Worm (Caenorhabditis elegans) whole organism, L3 larva: ENCODE measurements around the gene F22B8.7.

Experiments used
- R02D3.7 ChIP-seq: fragments of 150-350 bp; optimal IDR thresholded peaks from 2 replicates; lab custom pipeline; 2014; ENCODE audit warnings: missing biosample characterization, missing genetic modification characterization
- ZK546.5 ChIP-seq: sonication (generic microtip); optimal IDR thresholded peaks from 2 replicates; lab custom pipeline; 2017; ENCODE audit warnings: missing biosample characterization, missing genetic modification characterization
- aly-2 ChIP-seq: fragments of 150-350 bp; optimal IDR thresholded peaks from 2 replicates; lab custom pipeline; 2014; ENCODE audit warnings: missing biosample characterization, missing genetic modification characterization
- ama-1 ChIP-seq: fragments of 150-350 bp; optimal IDR thresholded peaks from 2 replicates; lab custom pipeline; 2018
- ceh-28 ChIP-seq: fragments of 150-350 bp; optimal IDR thresholded peaks from 2 replicates; lab custom pipeline; 2014; ENCODE audit warnings: missing biosample characterization, missing genetic modification reagents, missing genetic modification characterization
- ceh-82 ChIP-seq: fragments of 150-350 bp; optimal IDR thresholded peaks from 2 replicates; lab custom pipeline; 2014; ENCODE audit warnings: missing biosample characterization, missing genetic modification characterization
- ceh-9 ChIP-seq: sonication (generic microtip); optimal IDR thresholded peaks from 2 replicates; lab custom pipeline; 2018; ENCODE audit warnings: missing biosample characterization, missing genetic modification characterization
- daf-12 ChIP-seq: fragments of 150-350 bp; optimal IDR thresholded peaks from 2 replicates; lab custom pipeline; 2014; ENCODE audit warnings: missing biosample characterization, missing genetic modification reagents, missing genetic modification characterization
- elt-2 ChIP-seq: sonication (generic microtip); optimal IDR thresholded peaks from 2 replicates; lab custom pipeline; 2016; ENCODE audit warnings: missing genetic modification reagents, mild to moderate bottlenecking, missing genetic modification characterization, missing compliant biosample characterization
- elt-3 ChIP-seq, 3 experiments: fragments of 150-350 bp in 1 of 3; sonication (generic microtip) in 2 of 3; optimal IDR thresholded peaks; 2 replicates in 2 of 3; 4 replicates in 1 of 3; lab custom pipeline; 2014 to 2017; ENCODE audit warnings: missing biosample characterization in 3 of 3, missing genetic modification characterization in 3 of 3
- eor-1 ChIP-seq, 2 experiments: fragments of 150-350 bp; optimal IDR thresholded peaks; 2 replicates each; lab custom pipeline; 2014 to 2018; ENCODE audit warnings: missing biosample characterization in 2 of 2, missing genetic modification characterization in 2 of 2
- fkh-10 ChIP-seq: sonication (generic microtip); optimal IDR thresholded peaks from 2 replicates; lab custom pipeline; 2017; ENCODE audit warnings: missing biosample characterization, missing genetic modification reagents, missing genetic modification characterization
- fkh-2 ChIP-seq: fragments of 150-350 bp; optimal IDR thresholded peaks from 2 replicates; lab custom pipeline; 2014; ENCODE audit warnings: missing biosample characterization, missing genetic modification reagents, missing genetic modification characterization
- fos-1 ChIP-seq: fragments of 150-350 bp; optimal IDR thresholded peaks from 2 replicates; lab custom pipeline; 2014; ENCODE audit warnings: missing biosample characterization, missing genetic modification characterization
- hmg-11 ChIP-seq: sonication (generic microtip); optimal IDR thresholded peaks from 2 replicates; lab custom pipeline; 2016; ENCODE audit warnings: missing genetic modification characterization, missing compliant biosample characterization
- lin-15B ChIP-seq: fragments of 150-350 bp; optimal IDR thresholded peaks from 2 replicates; lab custom pipeline; 2014; ENCODE audit warnings: missing biosample characterization, missing genetic modification characterization
- lin-39 ChIP-seq: fragments of 150-350 bp; optimal IDR thresholded peaks from 2 replicates; lab custom pipeline; 2018; ENCODE audit warnings: missing biosample characterization, missing genetic modification reagents, missing genetic modification characterization
- lsy-12 ChIP-seq: sonication (generic microtip); optimal IDR thresholded peaks from 2 replicates; lab custom pipeline; 2016; ENCODE audit warnings: mild to moderate bottlenecking, missing genetic modification characterization, missing compliant biosample characterization
- mdl-1 ChIP-seq: fragments of 150-350 bp; optimal IDR thresholded peaks from 2 replicates; lab custom pipeline; 2014; ENCODE audit warnings: missing biosample characterization, missing genetic modification characterization
- nhr-11 ChIP-seq: fragments of 150-350 bp; optimal IDR thresholded peaks from 2 replicates; lab custom pipeline; 2014; ENCODE audit warnings: missing biosample characterization, missing genetic modification characterization
- nhr-12 ChIP-seq: fragments of 150-350 bp; optimal IDR thresholded peaks from 2 replicates; lab custom pipeline; 2014; ENCODE audit warnings: missing biosample characterization, missing genetic modification characterization
- nhr-25 ChIP-seq: sonication (generic microtip); optimal IDR thresholded peaks from 2 replicates; lab custom pipeline; 2017; ENCODE audit warnings: missing biosample characterization, missing genetic modification characterization
- nhr-67 ChIP-seq: fragments of 150-350 bp; optimal IDR thresholded peaks from 2 replicates; lab custom pipeline; 2014; ENCODE audit warnings: missing biosample characterization, missing genetic modification characterization
- nhr-77 ChIP-seq: fragments of 150-350 bp; optimal IDR thresholded peaks from 2 replicates; lab custom pipeline; 2014; ENCODE audit warnings: missing biosample characterization, missing genetic modification characterization
- pha-4 ChIP-seq: fragments of 150-350 bp; optimal IDR thresholded peaks from 2 replicates; lab custom pipeline; 2014; ENCODE audit warnings: missing biosample characterization, missing genetic modification reagents, missing genetic modification characterization
- skn-1 ChIP-seq: fragments of 150-350 bp; optimal IDR thresholded peaks from 2 replicates; lab custom pipeline; 2014; ENCODE audit warnings: missing biosample characterization, missing genetic modification characterization
- snpc-4 ChIP-seq: fragments of 150-350 bp; optimal IDR thresholded peaks from 2 replicates; lab custom pipeline; 2014; ENCODE audit warnings: missing biosample characterization, missing genetic modification characterization
- unc-39 ChIP-seq: sonication (generic microtip); optimal IDR thresholded peaks from 4 replicates; lab custom pipeline; 2017; ENCODE audit warnings: missing biosample characterization, missing genetic modification characterization
- unc-62 ChIP-seq: fragments of 150-350 bp; sonication (generic microtip); optimal IDR thresholded peaks from 4 replicates; lab custom pipeline; 2014; ENCODE audit warnings: missing biosample characterization, missing genetic modification reagents, missing genetic modification characterization
- zag-1 ChIP-seq: fragments of 150-350 bp; optimal IDR thresholded peaks from 2 replicates; lab custom pipeline; 2014; ENCODE audit warnings: missing biosample characterization, missing genetic modification characterization
- ztf-11 ChIP-seq: fragments of 150-350 bp; optimal IDR thresholded peaks from 2 replicates; lab custom pipeline; 2014; ENCODE audit warnings: missing biosample characterization, missing genetic modification characterization

F22B8.7 gene

DNA sequence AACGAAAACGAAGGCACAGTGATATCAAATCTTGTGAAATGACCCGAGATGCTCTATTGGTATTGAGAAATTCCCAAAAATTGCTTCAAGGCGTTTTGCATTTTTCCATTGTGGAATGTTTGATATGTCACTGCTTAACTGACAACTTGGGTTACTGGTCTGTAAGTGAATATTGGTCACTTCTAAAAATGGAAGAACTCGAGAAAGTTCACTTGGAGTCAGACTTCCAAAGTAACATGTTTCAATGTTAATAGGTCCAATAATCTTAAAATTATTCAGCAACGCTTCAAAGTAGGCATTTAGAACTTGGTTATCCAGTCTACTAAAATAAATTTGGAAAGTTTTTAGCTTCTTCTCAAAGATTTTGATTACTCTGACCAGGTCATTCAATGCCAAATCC lies 38.3 kb downstream of the F22B8.7 start, which contains the start of gene fbxa-144:
Gene fbxa-144, minus strand, starts transcription at position 101 of the 400 bp plus-strand sequence.
- TF ChIP-seq lsy-12 (tag; lab: Kevin White, UChicago) = no peak

DNA sequence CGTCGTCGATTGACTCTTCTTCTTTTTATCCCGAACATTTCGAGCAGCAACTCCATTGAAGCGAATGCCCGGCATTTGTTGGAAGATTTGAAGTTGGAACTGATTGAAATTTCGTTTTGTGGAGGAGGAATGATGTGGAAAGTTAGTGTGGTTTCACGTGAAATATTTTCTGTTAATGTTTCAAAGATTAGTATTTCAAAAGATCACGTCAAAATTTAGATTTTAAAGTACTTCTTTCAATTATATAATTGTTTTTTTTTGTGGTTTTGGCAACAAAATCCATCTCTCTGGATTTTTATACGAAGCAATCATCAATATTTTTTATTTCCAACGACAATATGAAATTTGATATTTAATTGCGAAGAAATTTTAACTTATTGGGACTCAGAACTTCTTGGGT lies 42.7 kb downstream of the F22B8.7 start, which contains the start of gene F44G3.7:
Gene F44G3.7, minus strand, starts transcription at position 101 of the 400 bp plus-strand sequence.
- TF ChIP-seq ZK546.5 (tag; lab: Kevin White, UChicago) (no peak), ceh-9 (tag; lab: Kevin White, UChicago) (no peak), fkh-2 (tag; lab: Kevin White, UChicago) (no peak), zag-1 (no peak), ceh-28 (tag; lab: Kevin White, UChicago) (no peak), daf-12 (tag; lab: Kevin White, UChicago) (no peak), elt-2 (tag; lab: Kevin White, UChicago) (no peak), fkh-10 (GFP tag; lab: Kevin White, UChicago) (no peak), unc-39 (no peak), nhr-25 (tag; lab: Kevin White, UChicago) (no peak), fos-1 (tag; lab: Kevin White, UChicago) (no peak), nhr-11 (no peak), ceh-82 (tag; lab: Kevin White, UChicago) (no peak), hmg-11 (tag; lab: Kevin White, UChicago) (no peak)

DNA sequence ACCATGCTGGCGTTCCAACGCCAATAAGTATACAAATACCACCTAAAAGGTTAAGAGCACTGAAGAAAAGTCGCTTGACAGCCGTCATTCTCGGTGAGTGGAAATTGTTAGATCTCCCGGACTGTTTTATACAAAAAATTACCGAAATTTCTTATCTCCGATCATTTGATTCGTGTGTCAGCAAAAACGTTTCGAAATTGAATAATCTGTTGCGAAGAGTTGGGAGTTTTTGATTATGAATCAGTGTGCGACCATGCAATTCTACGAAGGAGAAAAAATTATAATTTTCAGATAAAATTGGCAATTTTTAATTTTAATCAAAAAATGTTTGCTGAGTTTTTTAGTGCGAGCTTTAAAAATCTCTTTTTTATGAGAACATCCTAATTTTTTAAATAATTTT lies 45.1 kb downstream of the F22B8.7 start, which contains the start of gene clc-11:
Gene clc-11, minus strand, starts transcription at position 101 of the 400 bp plus-strand sequence.
- TF ChIP-seq eor-1 (tag; optimal IDR thresholded peaks at IDR 0.05; lab: Kevin White, UChicago) (no peak), aly-2 (tag; lab: Kevin White, UChicago) (no peak), fos-1 (tag; lab: Kevin White, UChicago) (no peak), pha-4 (tag; lab: Kevin White, UChicago) (no peak), hmg-11 (tag; lab: Kevin White, UChicago) (no peak), nhr-67 (tag; lab: Kevin White, UChicago) (no peak), lin-39 (tag; lab: Kevin White, UChicago) (no peak), unc-62 (GFP tag; lab: Kevin White, UChicago) (no peak), ceh-9 (tag; lab: Kevin White, UChicago) (no peak), snpc-4 (tag; lab: Kevin White, UChicago) (no peak), unc-39 (no peak), skn-1 (tag; lab: Kevin White, UChicago) (no peak), nhr-25 (tag; lab: Kevin White, UChicago) (no peak), mdl-1 (tag; lab: Kevin White, UChicago) (no peak), lin-15B (tag; lab: Kevin White, UChicago) (no peak), R02D3.7 (tag; lab: Kevin White, UChicago) (no peak), ztf-11 (tag; lab: Kevin White, UChicago) (no peak), elt-3 (tag; optimal IDR thresholded peaks at IDR 0.05; lab: Kevin White, UChicago) (no peak), ama-1 (lab: Kevin White, UChicago) (no peak), nhr-11 (no peak)

DNA sequence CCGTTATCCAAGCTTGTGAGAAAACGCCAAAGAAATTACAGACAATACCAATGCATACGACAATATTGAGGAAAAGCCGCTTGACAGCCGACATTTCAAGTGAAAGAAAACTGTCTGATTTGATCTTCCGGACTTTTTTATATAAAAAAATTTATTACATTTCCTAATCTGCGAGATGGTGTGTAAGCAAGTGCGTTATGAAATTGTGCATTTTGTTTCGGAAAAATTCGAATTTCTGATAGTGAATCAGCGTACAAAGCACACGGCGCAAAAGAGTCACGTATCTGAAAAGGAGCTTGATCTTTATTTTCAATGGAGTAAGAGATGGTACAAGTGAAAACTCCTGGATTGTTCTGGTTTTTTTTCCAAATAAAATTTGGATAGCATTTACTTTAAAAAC lies 46.7 kb downstream of the F22B8.7 start, which contains the start of gene clc-32:
Gene clc-32, minus strand, starts transcription at position 101 of the 400 bp plus-strand sequence.
- TF ChIP-seq fkh-2 (tag; lab: Kevin White, UChicago) = no peak
- no peak for TF ChIP-seq nhr-77 (tag; lab: Kevin White, UChicago)
- TF ChIP-seq pha-4 (tag; lab: Kevin White, UChicago) = no peak
- TF ChIP-seq ZK546.5 (tag; lab: Kevin White, UChicago) = no peak
- TF ChIP-seq unc-62 (GFP tag; lab: Kevin White, UChicago) = no peak

DNA sequence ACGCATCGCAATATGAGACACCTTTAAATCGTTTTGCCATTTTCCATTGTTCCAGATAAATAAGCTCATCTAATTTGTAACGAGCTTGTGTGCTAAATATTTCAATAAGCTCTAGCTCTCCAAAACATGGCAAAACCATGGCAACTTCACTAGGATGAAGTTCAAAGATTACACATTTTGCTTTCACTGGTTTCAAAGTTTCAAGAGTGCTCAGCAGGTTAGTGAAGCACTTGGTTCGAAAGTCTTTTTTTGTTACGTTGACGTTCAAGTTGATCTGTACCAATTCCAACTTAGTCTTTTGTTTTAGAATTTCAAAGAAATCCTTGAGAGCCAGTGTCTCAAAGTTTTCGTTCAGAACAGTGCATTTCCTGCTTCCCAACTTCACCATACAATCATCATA lies 48.0 kb downstream of the F22B8.7 start, which contains the start of gene fbxa-18:
Gene fbxa-18, plus strand, starts transcription at position 301 of the 400 bp plus-strand sequence.
- TF ChIP-seq skn-1 (tag; lab: Kevin White, UChicago) (no peak), aly-2 (tag; lab: Kevin White, UChicago) (no peak), nhr-12 (tag; lab: Kevin White, UChicago) (no peak), nhr-67 (tag; lab: Kevin White, UChicago) (no peak), ceh-9 (tag; lab: Kevin White, UChicago) (no peak), ceh-28 (tag; lab: Kevin White, UChicago) (no peak)
